Fruit fly (Drosophila melanogaster) S2 (cell line): ENCODE measurements around the gene CG5937.

Source experiments
- CG8478 ChIP-seq: fragments of >200 bp; optimal IDR thresholded peaks from 2 replicates; lab custom pipeline; 2018
- CTCF ChIP-seq, 2 experiments: fragments of >200 bp; optimal IDR thresholded peaks; 2 replicates each; lab custom pipeline; 2018

The CG5937 gene

DNA sequence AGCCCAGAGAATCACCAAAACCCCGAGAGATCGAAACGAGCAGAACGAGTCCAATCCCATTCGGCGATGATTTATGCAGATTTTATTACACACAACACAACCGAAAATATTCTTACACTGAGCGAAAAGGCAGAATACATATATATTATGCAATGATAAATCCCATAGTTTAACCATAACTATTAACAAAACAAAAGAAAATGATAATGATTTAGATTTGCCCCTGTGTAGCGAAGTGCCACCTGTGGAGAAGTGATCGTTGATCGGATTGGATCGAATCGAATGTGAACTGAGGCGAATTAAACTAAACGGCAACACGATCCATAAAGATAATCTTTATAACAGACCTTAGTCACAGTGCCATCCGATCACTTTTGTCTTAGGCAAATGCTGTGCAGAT, 10.8 kb upstream of the CG5937 start:
- no peak for TF ChIP-seq CTCF (optimal IDR thresholded peaks at IDR 0.05; lab: Kevin White, UChicago)
- TF ChIP-seq CG8478 (lab: Kevin White, UChicago), result no peak

DNA sequence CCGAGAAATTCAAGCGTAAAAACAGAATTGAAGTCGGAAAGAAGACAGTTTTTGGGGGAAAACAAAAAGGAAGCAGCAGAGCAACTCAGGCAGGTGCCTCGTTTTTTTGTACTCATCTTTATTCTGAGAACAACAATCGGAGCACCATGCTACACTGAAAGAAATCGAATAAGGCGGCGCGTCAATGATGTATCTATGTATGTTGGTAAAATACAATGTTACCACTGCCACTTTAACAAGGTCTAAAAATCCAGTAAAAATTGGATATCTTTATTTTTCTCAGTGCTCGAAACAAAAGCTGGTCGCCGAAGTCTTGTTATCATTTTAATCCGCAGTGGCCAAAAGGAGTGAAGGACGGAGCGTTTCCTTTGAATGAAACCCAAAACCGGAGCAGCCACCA, 9.8 kb upstream of the CG5937 start:
- no peak for TF ChIP-seq CTCF (optimal IDR thresholded peaks at IDR 0.05; lab: Kevin White, UChicago)
- TF ChIP-seq CG8478 (lab: Kevin White, UChicago), result no peak

DNA sequence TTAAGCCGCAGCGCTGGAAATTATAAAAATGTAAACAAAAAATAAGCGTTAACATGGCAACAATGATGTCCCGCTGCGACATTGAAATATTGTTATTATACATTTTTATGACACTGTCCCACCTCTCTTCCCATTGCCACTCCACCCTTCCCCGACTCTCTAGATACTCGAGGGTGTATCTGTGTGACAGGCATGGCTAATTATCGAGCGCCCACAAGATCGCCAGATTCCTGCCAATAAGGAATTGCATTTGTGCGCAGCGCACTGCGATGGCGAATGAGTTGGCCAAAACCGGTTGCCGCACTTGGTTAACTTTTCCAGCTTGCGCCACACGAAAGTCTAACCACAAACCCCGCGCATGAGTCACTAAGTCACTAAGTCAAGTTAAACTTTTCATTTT, 9.2 kb upstream of the CG5937 start:
- TF ChIP-seq CG8478 (lab: Kevin White, UChicago) (no peak), CTCF (optimal IDR thresholded peaks at IDR 0.05; lab: Kevin White, UChicago) (no peak)

DNA sequence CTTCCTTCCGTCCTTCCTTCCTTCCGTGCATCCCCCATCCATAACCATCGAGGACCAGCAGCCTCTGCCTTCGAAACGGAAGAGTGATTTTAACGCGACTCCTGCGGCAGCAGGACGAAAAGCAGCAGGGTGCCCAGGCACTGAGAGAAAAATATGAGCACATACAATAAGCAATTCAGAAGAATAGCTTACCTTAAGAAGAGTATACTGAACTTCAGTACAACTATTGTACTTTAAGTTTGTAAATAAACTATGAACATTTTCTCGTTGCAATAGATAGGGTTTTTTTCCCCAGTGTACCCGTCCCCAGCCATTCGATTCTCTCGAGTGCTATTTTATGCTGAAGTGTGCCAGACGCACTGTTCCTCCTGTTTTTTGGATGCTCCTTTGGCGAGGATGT, 8.1 kb upstream of the CG5937 start:
- TF ChIP-seq CG8478 (lab: Kevin White, UChicago), result no peak
- TF ChIP-seq CTCF (optimal IDR thresholded peaks at IDR 0.05; lab: Kevin White, UChicago), result no peak

DNA sequence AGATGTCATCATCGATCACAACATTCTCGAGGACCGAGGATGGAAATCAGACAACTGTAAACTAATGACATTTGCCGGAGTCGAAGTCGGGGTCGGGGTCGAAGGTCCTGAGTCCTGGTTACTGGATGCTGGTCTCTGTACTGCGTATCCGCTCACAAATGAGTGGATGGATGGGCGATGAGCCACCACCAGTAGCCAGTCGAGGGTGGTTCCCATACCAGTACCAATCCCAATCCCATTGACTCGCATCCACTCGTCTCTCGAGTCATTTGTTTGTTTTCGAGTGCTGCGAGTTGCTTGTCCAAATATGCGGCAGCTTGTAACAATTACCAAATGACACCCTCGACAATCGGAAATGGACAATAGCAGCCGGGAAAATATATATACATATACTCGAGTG, 7.0 kb upstream of the CG5937 start:
- TF ChIP-seq CTCF (optimal IDR thresholded peaks at IDR 0.05; lab: Kevin White, UChicago), result no peak
- no peak for TF ChIP-seq CG8478 (lab: Kevin White, UChicago)

DNA sequence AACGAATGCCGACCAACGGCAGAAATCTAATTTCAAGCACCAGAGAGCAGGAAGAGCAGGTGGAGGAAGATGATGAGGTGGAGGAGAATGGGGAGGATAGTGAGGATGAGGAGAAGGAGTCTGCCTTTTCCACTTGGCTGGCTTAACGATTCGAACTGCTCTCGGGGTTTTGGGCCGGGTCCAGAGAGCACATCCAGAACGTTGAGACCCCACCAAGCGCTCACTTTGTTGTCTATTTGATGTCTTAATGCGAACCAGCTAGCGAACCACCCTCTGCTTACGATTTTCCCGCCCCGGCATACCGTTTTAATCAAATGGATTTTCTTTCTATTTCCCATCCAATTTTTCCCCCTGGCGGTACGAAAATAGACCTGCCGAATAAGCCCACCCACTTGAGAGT, 5.1 kb upstream of the CG5937 start:
- TF ChIP-seq CG8478 (lab: Kevin White, UChicago) (no peak), CTCF (optimal IDR thresholded peaks at IDR 0.05; lab: Kevin White, UChicago) (no peak)

DNA sequence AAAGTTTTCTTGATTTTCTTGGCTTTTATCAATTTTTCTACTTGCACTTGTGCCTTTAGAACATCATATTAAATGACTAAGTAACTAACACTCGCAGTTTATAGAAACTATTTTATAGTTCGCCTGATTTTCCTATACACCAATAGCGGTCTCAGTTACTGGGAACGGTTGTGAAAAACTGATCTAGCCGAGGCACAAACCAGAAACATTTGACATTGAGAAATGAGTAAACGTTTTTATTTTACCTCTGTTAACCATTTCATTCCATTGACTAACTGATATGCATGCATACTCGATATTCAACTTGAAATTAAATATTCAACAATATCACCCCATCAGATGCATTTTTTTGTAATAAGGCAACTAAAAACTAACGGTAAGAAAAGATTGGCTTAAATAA, 4.4 kb upstream of the CG5937 start:
- peak; percentile 32 to 72 for TF ChIP-seq CTCF (optimal IDR thresholded peaks at IDR 0.05; lab: Kevin White, UChicago)
- TF ChIP-seq CG8478 (lab: Kevin White, UChicago), result no peak

DNA sequence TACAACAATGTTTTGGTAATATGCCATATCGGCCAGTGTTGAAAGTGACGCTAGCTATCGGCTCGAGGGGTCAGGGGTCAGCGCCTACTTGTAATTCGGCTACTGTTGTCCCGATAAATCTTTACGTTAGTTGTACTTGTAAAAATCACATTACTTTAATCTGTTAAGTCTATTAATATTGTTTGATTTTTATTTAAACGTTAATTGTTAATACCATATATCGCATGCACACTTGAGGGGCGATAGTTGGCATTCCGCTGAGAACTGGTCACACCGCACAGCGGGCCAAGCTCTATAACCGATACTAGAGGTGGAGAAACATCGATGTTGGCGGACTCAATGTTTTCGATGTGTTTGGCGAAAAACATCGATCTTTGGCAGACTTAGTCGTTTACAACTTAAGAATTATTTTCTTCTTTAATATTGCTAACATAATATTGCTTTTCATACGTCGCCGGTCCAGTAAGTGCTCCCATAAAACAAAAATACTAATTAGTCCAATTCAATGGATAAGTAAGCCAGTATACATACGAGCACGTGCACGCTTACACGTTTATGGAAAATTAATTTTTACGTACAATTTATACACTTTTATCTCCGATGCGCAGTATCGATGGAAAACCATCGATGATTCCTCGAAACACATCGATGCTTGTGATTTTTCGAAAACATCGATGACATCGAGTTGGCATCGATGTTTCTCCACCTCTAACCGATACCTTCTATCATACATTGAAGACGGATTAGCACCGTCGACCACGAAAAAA, 2.4 kb upstream of the CG5937 start, which contains the start of the genes rux and MCTS1:
TSS of gene rux (minus strand) at position 621 of the 767 bp plus-strand sequence.
TSS of gene MCTS1 (plus strand) at position 713 of the 767 bp plus-strand sequence.
- TF ChIP-seq CTCF (optimal IDR thresholded peaks at IDR 0.05; lab: Kevin White, UChicago) (no peak), CG8478 (lab: Kevin White, UChicago) (no peak)

DNA sequence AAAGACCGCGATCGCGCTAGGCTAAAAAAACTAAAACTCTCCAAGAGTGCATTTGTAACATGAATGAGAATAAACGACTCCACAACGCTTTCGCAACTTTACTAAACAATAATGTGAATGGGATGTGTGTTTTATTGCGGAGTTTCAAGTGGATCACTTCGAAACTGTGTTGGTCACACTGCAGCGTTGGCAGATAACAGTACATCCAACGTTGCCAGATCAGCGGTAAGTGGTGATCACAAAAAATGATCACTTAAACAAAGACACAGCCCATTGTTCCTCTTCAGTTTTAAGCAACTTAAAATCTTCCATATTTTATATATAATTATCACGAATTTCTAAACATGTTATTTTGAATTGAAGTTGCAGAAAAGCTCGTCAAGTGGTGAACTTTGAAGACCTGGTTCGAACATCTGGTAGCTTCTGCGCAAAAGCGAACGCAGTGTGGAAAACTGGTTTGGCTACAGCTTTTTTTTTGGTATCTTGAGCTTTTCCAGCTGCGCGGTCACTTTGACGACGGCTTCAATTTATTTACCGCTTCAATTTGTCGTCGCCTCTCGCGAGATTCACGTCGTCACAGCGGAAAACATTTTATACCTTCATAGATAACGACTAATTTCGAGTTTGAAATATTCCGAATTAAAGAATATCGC, 10.6 kb downstream of the CG5937 start, which contains the start of gene CG5921:
TSS of gene CG5921 (plus strand) at position 547 of the 653 bp plus-strand sequence.
- TF ChIP-seq CG8478 (lab: Kevin White, UChicago), result no peak
- no peak for TF ChIP-seq CTCF (optimal IDR thresholded peaks at IDR 0.05; lab: Kevin White, UChicago)

DNA sequence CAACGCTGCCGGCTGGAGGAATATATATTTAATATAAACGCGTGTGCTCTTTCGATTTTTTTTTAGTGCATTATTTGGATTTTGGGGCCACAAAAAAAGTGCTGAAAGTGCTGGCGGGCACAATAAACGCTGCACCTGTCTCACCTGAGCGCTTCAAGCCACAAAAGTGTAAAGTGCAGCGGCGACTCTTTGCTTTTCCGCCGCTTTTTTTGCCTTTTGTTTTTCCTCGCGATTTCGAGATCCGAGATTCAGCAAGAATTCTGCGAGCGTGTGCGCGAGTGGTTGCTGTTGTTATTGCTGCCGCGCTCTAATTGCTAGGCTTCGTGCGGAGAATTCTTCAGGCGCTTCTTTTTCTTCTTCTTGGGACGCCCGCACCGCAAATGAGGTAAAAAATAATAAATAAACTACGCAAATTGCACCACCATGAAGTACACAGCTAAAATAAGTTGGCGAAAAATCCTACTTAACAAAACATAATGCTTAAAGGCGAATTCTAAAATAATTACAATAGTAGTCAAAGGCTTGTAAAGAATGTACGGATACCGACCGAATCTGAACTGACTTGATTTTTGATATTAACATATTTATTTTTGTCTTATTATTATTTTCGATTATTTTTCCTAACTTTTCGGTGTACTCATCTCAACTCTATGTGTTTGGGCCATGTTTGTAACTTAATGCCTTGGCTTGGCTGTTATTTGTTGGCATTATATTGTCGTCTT, 11.3 kb downstream of the CG5937 start:
- TF ChIP-seq CTCF (optimal IDR thresholded peaks at IDR 0.05; lab: Kevin White, UChicago), result no peak
- no peak for TF ChIP-seq CG8478 (lab: Kevin White, UChicago)

DNA sequence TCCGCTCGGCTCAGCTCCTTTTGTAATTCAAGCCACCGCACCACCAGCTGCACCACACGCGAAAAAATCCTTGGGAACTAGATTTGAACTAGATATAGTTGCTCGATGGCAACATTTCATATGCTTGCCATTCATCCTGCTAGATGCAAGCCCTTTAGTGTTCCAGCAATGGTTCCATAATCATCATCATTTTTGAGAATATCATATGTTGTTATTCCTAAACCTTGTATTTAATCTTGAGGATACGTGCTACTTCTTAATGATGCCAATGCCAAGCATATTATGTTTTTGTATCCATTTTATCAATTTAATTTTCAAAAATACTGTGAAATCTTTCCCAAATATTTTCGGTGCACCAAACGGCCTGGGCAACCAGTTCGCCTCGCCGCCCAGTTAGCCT, 13.1 kb downstream of the CG5937 start:
- no peak for TF ChIP-seq CTCF (optimal IDR thresholded peaks at IDR 0.05; lab: Kevin White, UChicago)
- no peak for TF ChIP-seq CG8478 (lab: Kevin White, UChicago)

DNA sequence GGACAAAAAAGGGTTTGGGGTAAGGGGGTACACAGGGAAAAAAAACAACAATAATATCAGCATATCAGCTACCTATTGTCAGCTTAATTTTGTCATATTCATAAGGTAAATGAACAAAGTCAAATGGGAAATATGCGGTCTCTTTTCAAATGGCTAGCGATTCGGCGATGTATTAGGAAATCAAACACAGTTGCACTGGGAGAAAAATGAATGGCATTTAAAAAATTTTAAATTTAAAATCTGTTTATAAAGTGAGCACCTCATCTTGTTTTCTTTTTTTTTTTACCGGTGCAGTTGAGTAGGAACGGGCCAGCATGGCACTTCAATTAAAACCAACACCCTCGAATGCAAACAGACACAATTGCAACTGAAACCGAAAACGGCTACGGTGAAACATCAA, 14.2 kb downstream of the CG5937 start:
- TF ChIP-seq CTCF (optimal IDR thresholded peaks at IDR 0.05; lab: Kevin White, UChicago) (no peak), CG8478 (lab: Kevin White, UChicago) (no peak)

DNA sequence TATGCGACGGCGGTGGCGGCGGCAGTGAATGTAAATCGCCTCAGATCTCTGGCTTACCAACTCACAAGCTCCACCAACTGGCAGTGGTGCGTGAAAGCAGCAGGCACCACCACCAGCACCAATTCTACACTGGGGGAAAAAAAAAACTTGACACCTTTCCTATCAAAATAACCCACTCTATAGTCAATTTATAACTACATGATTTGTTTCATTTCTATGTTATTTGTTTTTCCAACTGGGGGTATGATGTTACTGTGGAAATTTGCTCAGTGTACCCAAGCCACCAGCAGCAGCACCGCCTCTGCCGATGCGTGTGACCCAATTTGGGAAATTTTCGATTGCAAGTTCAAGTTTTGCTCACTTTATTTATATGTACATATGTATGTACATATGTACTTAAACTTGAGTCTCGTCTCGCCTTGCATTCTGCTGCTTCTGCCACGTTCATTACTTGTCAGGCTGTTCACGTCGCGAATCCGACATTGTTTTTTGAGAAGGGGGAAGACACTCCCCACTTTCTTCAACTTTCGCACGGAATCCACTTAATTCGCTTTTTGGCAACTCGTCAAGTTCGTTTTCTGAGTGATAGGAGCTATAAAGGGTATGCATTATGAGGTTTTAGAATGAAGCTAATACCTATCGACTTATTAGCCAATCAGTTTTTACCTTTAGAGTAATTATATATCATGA, 19.5 kb downstream of the CG5937 start:
- TF ChIP-seq CTCF (optimal IDR thresholded peaks at IDR 0.05; lab: Kevin White, UChicago), result no peak
- TF ChIP-seq CG8478 (lab: Kevin White, UChicago), result no peak

DNA sequence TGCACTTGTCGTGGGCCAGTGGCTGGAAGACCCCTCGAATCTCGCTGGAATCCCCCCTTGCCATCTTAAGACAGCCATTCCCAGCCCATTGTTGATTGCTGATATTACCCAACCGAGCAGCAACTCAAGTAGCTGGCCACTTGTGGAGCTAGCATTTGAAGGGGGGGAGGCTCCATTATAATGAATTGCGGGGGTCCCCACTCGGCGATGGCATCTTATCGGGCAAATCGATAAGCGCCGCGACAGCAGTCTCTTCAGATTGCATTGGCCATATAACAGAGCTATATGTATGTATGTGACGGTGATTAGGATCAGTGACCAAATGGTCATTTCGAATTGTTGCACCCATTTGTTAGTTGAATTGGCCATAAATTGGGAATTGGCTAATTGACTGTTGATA, 22.4 kb downstream of the CG5937 start:
- TF ChIP-seq CTCF (optimal IDR thresholded peaks at IDR 0.05; lab: Kevin White, UChicago), result no peak
- no peak for TF ChIP-seq CG8478 (lab: Kevin White, UChicago)
